Fruit fly (Drosophila melanogaster) whole organism: ENCODE data around the gene CG5346.

ENCODE experiments used
- CG8478 ChIP-seq: fragments of >200 bp; optimal IDR thresholded peaks from 2 replicates; lab custom pipeline; 2018; ENCODE audit warnings: inconsistent platforms
- Dll ChIP-seq: fragments of >200 bp; optimal IDR thresholded peaks from 2 replicates; lab custom pipeline; 2017
- pan ChIP-seq: fragments of >200 bp; optimal IDR thresholded peaks from 2 replicates; lab custom pipeline; 2017
- psq ChIP-seq: fragments of >200 bp; optimal IDR thresholded peaks from 2 replicates; lab custom pipeline; 2017
- usp ChIP-seq: fragments of >200 bp; optimal IDR thresholded peaks from 2 replicates; lab custom pipeline; 2017; ENCODE audit warnings: missing biosample characterization, missing genetic modification characterization, mixed read lengths

dm6 chr3R:22494523-22495309 lies 33.7 kb downstream of the CG5346 start:
- TF ChIP-seq usp (no peak), CG8478 (no peak), pan (no peak), psq (lab: Kevin White, UChicago) (no peak), Dll (lab: Kevin White, UChicago) (no peak)
